Fruit fly (Drosophila melanogaster) whole organism, embryonic: ENCODE results near the gene IM33.

ENCODE experiments used
- Atf6 ChIP-seq: fragments of 200-800 bp; sonication (Bioruptor generic); IDR thresholded peaks from 2 replicates; pipeline ENCODE4 v1.3.6; 2022; ENCODE audit warnings: missing biosample characterization, missing genetic modification characterization
- B-H2 ChIP-seq: fragments of 200-800 bp; sonication (Bioruptor generic); optimal IDR thresholded peaks from 2 replicates; lab custom pipeline; 2018; ENCODE audit warnings: missing biosample characterization, mild to moderate bottlenecking, missing genetic modification characterization
- CG10431 ChIP-seq: fragments of 200-800 bp; sonication (Bioruptor generic); optimal IDR thresholded peaks from 3 replicates; lab custom pipeline; 2018; ENCODE audit warnings: missing biosample characterization, mild to moderate bottlenecking, missing genetic modification characterization
- CG10543 ChIP-seq: fragments of 200-800 bp; sonication (Bioruptor generic); optimal IDR thresholded peaks from 3 replicates; lab custom pipeline; 2017; ENCODE audit warnings: missing biosample characterization, mild to moderate bottlenecking, missing genetic modification characterization, moderate library complexity
- CG11247 ChIP-seq: fragments of 200-800 bp; sonication (Bioruptor generic); IDR thresholded peaks from 2 replicates; pipeline ENCODE4 v1.3.6; 2022; ENCODE audit warnings: missing biosample characterization, missing genetic modification characterization
- CG17385 ChIP-seq: fragments of 200-800 bp; sonication (Bioruptor generic); optimal IDR thresholded peaks from 3 replicates; lab custom pipeline; 2018; ENCODE audit warnings: missing biosample characterization, mild to moderate bottlenecking, missing genetic modification characterization
- CG18599 ChIP-seq: fragments of 200-800 bp; sonication (Bioruptor generic); optimal IDR thresholded peaks from 3 replicates; lab custom pipeline; 2017; ENCODE audit warnings: missing biosample characterization, missing genetic modification characterization, mild to moderate bottlenecking, moderate library complexity, missing genetic modification reagents
- CG2889 ChIP-seq: fragments of 200-800 bp; sonication (Bioruptor generic); IDR thresholded peaks from 3 replicates; pipeline ENCODE4 v1.3.6; 2022; ENCODE audit warnings: missing biosample characterization, missing genetic modification characterization
- CG30403 ChIP-seq: fragments of 200-800 bp; sonication (Bioruptor generic); optimal IDR thresholded peaks from 3 replicates; lab custom pipeline; 2016; ENCODE audit warnings: missing biosample characterization, missing genetic modification characterization
- CG3281 ChIP-seq: fragments of 200-800 bp; sonication (Bioruptor generic); optimal IDR thresholded peaks from 3 replicates; lab custom pipeline; 2017; ENCODE audit warnings: missing biosample characterization, mild to moderate bottlenecking, missing genetic modification characterization
- CG34376 ChIP-seq: fragments of 200-800 bp; sonication (Bioruptor generic); optimal IDR thresholded peaks from 2 replicates; lab custom pipeline; 2018; ENCODE audit warnings: missing biosample characterization, mild to moderate bottlenecking, missing genetic modification characterization
- CG4360 ChIP-seq: fragments of 200-800 bp; sonication (Bioruptor generic); IDR thresholded peaks from 2 replicates; pipeline ENCODE4 v1.3.6; 2022; ENCODE audit warnings: missing biosample characterization, missing genetic modification characterization
- CG4730 ChIP-seq: fragments of 200-800 bp; sonication (Bioruptor generic); IDR thresholded peaks from 2 replicates; pipeline ENCODE4 v1.3.6; 2022; ENCODE audit warnings: missing biosample characterization, missing genetic modification characterization
- CG6272 ChIP-seq: fragments of 200-800 bp; sonication (Bioruptor generic); IDR thresholded peaks from 2 replicates; pipeline ENCODE4 v1.3.6; 2022; ENCODE audit warnings: missing biosample characterization, missing genetic modification characterization
- CG6765 ChIP-seq: fragments of 200-800 bp; sonication (Bioruptor generic); optimal IDR thresholded peaks from 3 replicates; lab custom pipeline; 2017; ENCODE audit warnings: missing biosample characterization, mild to moderate bottlenecking, missing genetic modification characterization
- CG7357 ChIP-seq: fragments of 200-800 bp; sonication (Bioruptor generic); IDR thresholded peaks from 3 replicates; pipeline ENCODE4 v1.3.6; 2022; ENCODE audit warnings: missing biosample characterization, missing genetic modification characterization
- CG7556 ChIP-seq: fragments of 200-800 bp; sonication (Bioruptor generic); optimal IDR thresholded peaks from 2 replicates; lab custom pipeline; 2017; ENCODE audit warnings: missing biosample characterization, mild to moderate bottlenecking, missing genetic modification characterization
- CG7839 ChIP-seq: fragments of 200-800 bp; sonication (Bioruptor generic); optimal IDR thresholded peaks from 3 replicates; lab custom pipeline; 2018; ENCODE audit warnings: missing biosample characterization, mild to moderate bottlenecking, missing genetic modification characterization, moderate library complexity
- CHES-1-like ChIP-seq: fragments of 200-800 bp; sonication (Bioruptor generic); optimal IDR thresholded peaks from 2 replicates; lab custom pipeline; 2016; ENCODE audit warnings: missing biosample characterization, missing genetic modification characterization
- Fer3 ChIP-seq: fragments of 200-800 bp; sonication (Bioruptor generic); optimal IDR thresholded peaks from 2 replicates; lab custom pipeline; 2018; ENCODE audit warnings: missing biosample characterization, mild to moderate bottlenecking, missing genetic modification characterization, moderate library complexity
- Hmr ChIP-seq: fragments of 200-800 bp; sonication (Bioruptor generic); optimal IDR thresholded peaks from 3 replicates; lab custom pipeline; 2017; ENCODE audit warnings: mild to moderate bottlenecking, missing biosample characterization, missing genetic modification reagents, missing genetic modification characterization
- Lpt ChIP-seq: fragments of >200 bp; optimal IDR thresholded peaks from 2 replicates; lab custom pipeline; 2018; ENCODE audit warnings: missing biosample characterization, missing genetic modification characterization
- Meics ChIP-seq: fragments of 200-800 bp; sonication (Bioruptor generic); optimal IDR thresholded peaks from 2 replicates; lab custom pipeline; 2017; ENCODE audit warnings: missing biosample characterization, mild to moderate bottlenecking, missing genetic modification characterization
- Ptx1 ChIP-seq: fragments of 200-800 bp; sonication (Bioruptor generic); IDR thresholded peaks from 2 replicates; pipeline ENCODE4 v1.3.6; 2022; ENCODE audit warnings: missing biosample characterization, missing genetic modification characterization
- Rfx ChIP-seq: fragments of 200-800 bp; sonication (Bioruptor generic); IDR thresholded peaks from 2 replicates; pipeline ENCODE4 v1.3.6; 2022; ENCODE audit warnings: missing biosample characterization, missing genetic modification characterization
- YL-1 ChIP-seq: fragments of 200-800 bp; sonication (Bioruptor generic); optimal IDR thresholded peaks from 3 replicates; lab custom pipeline; 2017; ENCODE audit warnings: missing biosample characterization, mild to moderate bottlenecking, missing genetic modification characterization
- abd-A ChIP-seq: fragments of 200-800 bp; sonication (Bioruptor generic); optimal IDR thresholded peaks from 3 replicates; lab custom pipeline; 2019; ENCODE audit warnings: missing biosample characterization, mild to moderate bottlenecking, missing genetic modification characterization, moderate library complexity
- bbx ChIP-seq: fragments of 200-800 bp; sonication (Bioruptor generic); IDR thresholded peaks from 2 replicates; pipeline ENCODE4 v1.3.6; 2022; ENCODE audit warnings: missing biosample characterization, missing genetic modification characterization; ENCODE audit not compliant: partially characterized antibody
- crol ChIP-seq: fragments of 200-800 bp; sonication (Bioruptor generic); IDR thresholded peaks from 2 replicates; pipeline ENCODE4 v1.3.6; 2022; ENCODE audit warnings: missing biosample characterization, missing genetic modification characterization
- dmrt99B ChIP-seq: fragments of 200-800 bp; sonication (Bioruptor generic); optimal IDR thresholded peaks from 2 replicates; lab custom pipeline; 2018; ENCODE audit warnings: missing biosample characterization, mild to moderate bottlenecking, missing genetic modification characterization, moderate library complexity
- dpn ChIP-seq, 2 experiments: fragments of 200-800 bp; sonication (Bioruptor generic); optimal IDR thresholded peaks; 3 replicates each; lab custom pipeline; 2016; ENCODE audit warnings: missing biosample characterization in 2 of 2, missing genetic modification characterization in 2 of 2
- emc ChIP-seq: fragments of 200-800 bp; sonication (Bioruptor generic); optimal IDR thresholded peaks from 2 replicates; lab custom pipeline; 2016; ENCODE audit warnings: missing biosample characterization, missing genetic modification characterization
- eve ChIP-seq, 2 experiments: fragments of >200 bp; optimal IDR thresholded peaks; 2 replicates each; lab custom pipeline; 2017; ENCODE audit warnings: missing biosample characterization in 2 of 2, missing genetic modification characterization in 2 of 2
- fd3F ChIP-seq: fragments of 200-800 bp; sonication (Bioruptor generic); optimal IDR thresholded peaks from 2 replicates; lab custom pipeline; 2018; ENCODE audit warnings: missing biosample characterization, mild to moderate bottlenecking, missing genetic modification characterization, moderate library complexity
- fu2 ChIP-seq: fragments of 200-800 bp; sonication (Bioruptor generic); optimal IDR thresholded peaks from 2 replicates; lab custom pipeline; 2016; ENCODE audit warnings: missing biosample characterization, missing genetic modification characterization
- gem ChIP-seq: fragments of 200-800 bp; sonication (Bioruptor generic); optimal IDR thresholded peaks from 2 replicates; lab custom pipeline; 2019; ENCODE audit warnings: missing biosample characterization, mild to moderate bottlenecking, missing genetic modification characterization, moderate library complexity
- lbe ChIP-seq: fragments of 200-800 bp; sonication (Bioruptor generic); optimal IDR thresholded peaks from 2 replicates; lab custom pipeline; 2016; ENCODE audit warnings: missing biosample characterization, mild to moderate bottlenecking, missing genetic modification characterization
- lilli ChIP-seq: fragments of 200-800 bp; sonication (Bioruptor generic); optimal IDR thresholded peaks from 3 replicates; lab custom pipeline; 2016; ENCODE audit warnings: missing biosample characterization, missing genetic modification characterization
- nerfin-2 ChIP-seq: fragments of 200-800 bp; sonication (Bioruptor generic); IDR thresholded peaks from 2 replicates; pipeline ENCODE4 v1.3.6; 2022; ENCODE audit warnings: missing biosample characterization, missing genetic modification characterization; ENCODE audit not compliant: partially characterized antibody
- pho ChIP-seq: fragments of 200-800 bp; sonication (Bioruptor generic); optimal IDR thresholded peaks from 2 replicates; lab custom pipeline; 2016; ENCODE audit warnings: missing biosample characterization, missing genetic modification characterization
- repo ChIP-seq: fragments of 200-800 bp; sonication (Bioruptor generic); optimal IDR thresholded peaks from 2 replicates; lab custom pipeline; 2016; ENCODE audit warnings: missing biosample characterization, missing genetic modification characterization
- row ChIP-seq: fragments of 200-800 bp; sonication (Bioruptor generic); IDR thresholded peaks from 3 replicates; pipeline ENCODE4 v1.3.6; 2022; ENCODE audit warnings: missing biosample characterization, missing genetic modification characterization
- schlank ChIP-seq: fragments of 200-800 bp; sonication (Bioruptor generic); optimal IDR thresholded peaks from 2 replicates; lab custom pipeline; 2018; ENCODE audit warnings: missing biosample characterization, mild to moderate bottlenecking, missing genetic modification characterization
- sens ChIP-seq: fragments of 200-800 bp; sonication (Bioruptor generic); peaks from one replicate; lab custom pipeline; 2016; ENCODE audit warnings: missing biosample characterization, missing genetic modification characterization
- sens-2 ChIP-seq: fragments of 200-800 bp; sonication (Bioruptor generic); IDR thresholded peaks from 2 replicates; pipeline ENCODE4 v1.3.6; 2022; ENCODE audit warnings: missing biosample characterization, missing genetic modification characterization
- slou ChIP-seq: fragments of 200-800 bp; sonication (Bioruptor generic); optimal IDR thresholded peaks from 3 replicates; lab custom pipeline; 2016; ENCODE audit warnings: missing biosample characterization, missing genetic modification characterization
- so ChIP-seq: fragments of 200-800 bp; sonication (Bioruptor generic); IDR thresholded peaks from 3 replicates; pipeline ENCODE4 v1.3.6; 2022; ENCODE audit warnings: missing biosample characterization, missing genetic modification characterization
- stwl ChIP-seq: fragments of 200-800 bp; sonication (Bioruptor generic); optimal IDR thresholded peaks from 3 replicates; lab custom pipeline; 2018; ENCODE audit warnings: missing biosample characterization, mild to moderate bottlenecking, missing genetic modification characterization, moderate library complexity
- sug ChIP-seq: fragments of 200-800 bp; optimal IDR thresholded peaks from 2 replicates; lab custom pipeline; 2019; ENCODE audit warnings: missing biosample characterization, mild to moderate bottlenecking, missing genetic modification characterization, moderate library complexity
- toy ChIP-seq: fragments of 200-800 bp; sonication (Bioruptor generic); IDR thresholded peaks from 2 replicates; pipeline ENCODE4 v1.3.6; 2022; ENCODE audit warnings: missing biosample characterization, missing genetic modification characterization
- unpg ChIP-seq: fragments of 200-800 bp; sonication (Bioruptor generic); optimal IDR thresholded peaks from 3 replicates; lab custom pipeline; 2018; ENCODE audit warnings: missing biosample characterization, mild to moderate bottlenecking, missing genetic modification characterization, moderate library complexity

Gene IM33

dm6 chr2L:3696438-3696837 lies at the start of gene IM33:
IM33 (minus strand) TSS chr2L:3696658.
- TF ChIP-seq CG2889 (GFP tag; lab: Robert Waterston, UW) (no peak), CG6272 (GFP tag; lab: Robert Waterston, UW) (no peak), nerfin-2 (GFP tag; lab: Robert Waterston, UW) (no peak), abd-A (no peak), emc (GFP tag; lab: Kevin White, UChicago) (no peak), lilli (GFP tag; lab: Kevin White, UChicago) (no peak), schlank (no peak), CG4360 (GFP tag; lab: Robert Waterston, UW) (no peak), fu2 (no peak), CG10431 (no peak), CG34376 (GFP tag; lab: Kevin White, UChicago) (peak; percentile 61), bbx (GFP tag; lab: Robert Waterston, UW) (no peak), CG7357 (0 out of 3 replicates have a peak, but pooled peaks have one; percentile 9), eve (GFP tag; optimal IDR thresholded peaks at IDR 0.05; lab: Kevin White, UChicago) (no peak), dmrt99B (tag; lab: Kevin White, UChicago) (no peak), B-H2 (GFP tag; lab: Kevin White, UChicago) (no peak), CG10543 (GFP tag; lab: Kevin White, UChicago) (peak; percentile 11), sug (tag; lab: Kevin White, UChicago) (peak; percentile 51), sens-2 (no peak), unpg (GFP tag; lab: Kevin White, UChicago) (no peak), toy (GFP tag; lab: Robert Waterston, UW) (no peak)
- TF ChIP-seq, all 482 proteins: peak for 4

dm6 chr2L:3740443-3740842 lies 44.0 kb upstream of the IM33 start:
- TF ChIP-seq fd3F (GFP tag; lab: Kevin White, UChicago), result no peak
- peak; percentile 51 for TF ChIP-seq Hmr (GFP tag; lab: Kevin White, UChicago)
- TF ChIP-seq CHES-1-like (GFP tag; lab: Kevin White, UChicago), result no peak
- peak; percentile 31 for TF ChIP-seq CG3281
- no peak for TF ChIP-seq Lpt
- TF ChIP-seq CG6765, result no peak
- peak; percentile 36 for TF ChIP-seq Ptx1 (GFP tag; lab: Robert Waterston, UW)
- no peak for TF ChIP-seq YL-1 (GFP tag; lab: Kevin White, UChicago)
- peak; percentile 50 for TF ChIP-seq sens
- peak; percentile 42 for TF ChIP-seq gem
- TF ChIP-seq dpn (GFP tag; optimal IDR thresholded peaks at IDR 0.05; lab: Kevin White, UChicago), result peak in 1 of 2 experiments; percentile 14
- peak; percentile 35 for TF ChIP-seq CG7556 (GFP tag; lab: Kevin White, UChicago)
- TF ChIP-seq B-H2 (GFP tag; lab: Kevin White, UChicago), result no peak
- TF ChIP-seq crol, result no peak
- TF ChIP-seq CG17385 (GFP tag; lab: Kevin White, UChicago), result peak; percentile 20
- TF ChIP-seq row (GFP tag; lab: Robert Waterston, UW), result peak; percentile 52; the same call in 2 of the 3 replicates
- TF ChIP-seq Fer3 (tag; lab: Kevin White, UChicago), result peak; percentile 12
- no peak for TF ChIP-seq CG11247 (GFP tag; lab: Robert Waterston, UW)
- TF ChIP-seq pho, result no peak
- TF ChIP-seq so, result no peak
- TF ChIP-seq stwl (tag; lab: Kevin White, UChicago), result peak; percentile 3
- peak; percentile 7 for TF ChIP-seq CG30403 (GFP tag; lab: Kevin White, UChicago)
- TF ChIP-seq CG7839, result peak; percentile 46
- no peak for TF ChIP-seq CG4730
- TF ChIP-seq slou (GFP tag; lab: Kevin White, UChicago), result peak; percentile 3
- TF ChIP-seq Rfx (GFP tag; lab: Robert Waterston, UW), result peak; percentile 25
- TF ChIP-seq CG18599, result peak; percentile 53
- TF ChIP-seq Atf6 (GFP tag; lab: Robert Waterston, UW), result 0 out of 2 replicates have a peak, but pooled peaks have one; percentile 22
- TF ChIP-seq lbe (GFP tag; lab: Kevin White, UChicago), result no peak
- peak; percentile 37 for TF ChIP-seq Meics (GFP tag; lab: Kevin White, UChicago)
- no peak for TF ChIP-seq repo (GFP tag; lab: Kevin White, UChicago)
